Fruit fly (Drosophila melanogaster) whole organism, prepupa: ENCODE results near the gene Oatp26F.

ENCODE experiments used
- Blimp-1 ChIP-seq: fragments of 200-800 bp; sonication (Bioruptor generic); optimal IDR thresholded peaks from 3 replicates; lab custom pipeline; 2017; ENCODE audit warnings: missing biosample characterization, missing genetic modification characterization, mild to moderate bottlenecking, moderate library complexity, missing genetic modification reagents
- CG11294 ChIP-seq: fragments of 200-800 bp; sonication (Bioruptor generic); IDR thresholded peaks from 2 replicates; pipeline ENCODE4 v1.3.6; 2022; ENCODE audit warnings: missing biosample characterization, missing genetic modification characterization
- CG11762 ChIP-seq: fragments of 200-800 bp; sonication (Bioruptor generic); optimal IDR thresholded peaks from 3 replicates; lab custom pipeline; 2016; ENCODE audit warnings: missing biosample characterization, missing genetic modification characterization; ENCODE audit not compliant: insufficient read depth
- CG15336 ChIP-seq: fragments of 200-800 bp; sonication (Bioruptor generic); IDR thresholded peaks from 2 replicates; pipeline ENCODE4 v1.3.6; 2022; ENCODE audit warnings: missing biosample characterization, missing genetic modification characterization
- CG3032 ChIP-seq: fragments of 200-800 bp; optimal IDR thresholded peaks from 2 replicates; lab custom pipeline; 2019; ENCODE audit warnings: missing biosample characterization, mild to moderate bottlenecking, missing genetic modification characterization, moderate library complexity
- CG32006 ChIP-seq: fragments of 200-800 bp; sonication (Bioruptor generic); optimal IDR thresholded peaks from 3 replicates; lab custom pipeline; 2017; ENCODE audit warnings: missing biosample characterization, mild to moderate bottlenecking, missing genetic modification characterization
- CG34406 ChIP-seq: fragments of 200-800 bp; sonication (Bioruptor generic); optimal IDR thresholded peaks from 3 replicates; lab custom pipeline; 2016; ENCODE audit warnings: missing biosample characterization, missing genetic modification characterization
- CG4318 ChIP-seq: fragments of 200-800 bp; sonication (Bioruptor generic); optimal IDR thresholded peaks from 3 replicates; lab custom pipeline; 2017; ENCODE audit warnings: missing biosample characterization, mild to moderate bottlenecking, missing genetic modification characterization
- CG6163 ChIP-seq: fragments of 200-800 bp; sonication (Bioruptor generic); IDR thresholded peaks from 3 replicates; pipeline ENCODE4 v1.3.6; 2022; ENCODE audit warnings: missing biosample characterization, missing genetic modification characterization
- CG6276 ChIP-seq: fragments of 200-800 bp; sonication (Bioruptor generic); optimal IDR thresholded peaks from 2 replicates; lab custom pipeline; 2017; ENCODE audit warnings: missing biosample characterization, mild to moderate bottlenecking, missing genetic modification characterization
- CG6792 ChIP-seq: fragments of 200-800 bp; sonication (Bioruptor generic); optimal IDR thresholded peaks from 3 replicates; lab custom pipeline; 2016; ENCODE audit warnings: missing biosample characterization, missing genetic modification characterization
- CG6808 ChIP-seq: fragments of 200-800 bp; sonication (Bioruptor generic); optimal IDR thresholded peaks from 3 replicates; lab custom pipeline; 2017; ENCODE audit warnings: missing biosample characterization, missing genetic modification characterization, mild to moderate bottlenecking, moderate library complexity, missing genetic modification reagents
- CG6854 ChIP-seq: fragments of 200-800 bp; sonication (Bioruptor generic); optimal IDR thresholded peaks from 2 replicates; lab custom pipeline; 2017; ENCODE audit warnings: missing biosample characterization, mild to moderate bottlenecking, missing genetic modification characterization
- CG7368 ChIP-seq: fragments of 200-800 bp; sonication (Bioruptor generic); optimal IDR thresholded peaks from 3 replicates; lab custom pipeline; 2016; ENCODE audit warnings: missing biosample characterization, missing genetic modification characterization
- CG8119 ChIP-seq: fragments of 200-800 bp; sonication (Bioruptor generic); IDR thresholded peaks from 3 replicates; pipeline ENCODE4 v1.3.6; 2022; ENCODE audit warnings: missing biosample characterization, missing genetic modification characterization
- CG8319 ChIP-seq: fragments of 200-800 bp; sonication (Bioruptor generic); optimal IDR thresholded peaks from 3 replicates; lab custom pipeline; 2016; ENCODE audit warnings: missing biosample characterization, missing genetic modification characterization
- CG8632 ChIP-seq: fragments of 200-800 bp; sonication (Bioruptor generic); optimal IDR thresholded peaks from 3 replicates; lab custom pipeline; 2016; ENCODE audit warnings: missing biosample characterization, missing genetic modification characterization
- CG9139 ChIP-seq: fragments of 200-800 bp; sonication (Bioruptor generic); optimal IDR thresholded peaks from 3 replicates; lab custom pipeline; 2017; ENCODE audit warnings: missing biosample characterization, mild to moderate bottlenecking, missing genetic modification characterization
- Eip78C ChIP-seq: fragments of 200-800 bp; sonication (Bioruptor generic); peaks from one replicate; lab custom pipeline; 2016; ENCODE audit warnings: missing biosample characterization, missing genetic modification characterization
- Eip93F ChIP-seq: fragments of 200-800 bp; sonication (Bioruptor generic); optimal IDR thresholded peaks from 2 replicates; lab custom pipeline; 2016; ENCODE audit warnings: missing biosample characterization, mild to moderate bottlenecking, missing genetic modification characterization
- Ets21C ChIP-seq: fragments of 200-800 bp; sonication (Bioruptor generic); optimal IDR thresholded peaks from 3 replicates; lab custom pipeline; 2016; ENCODE audit warnings: missing biosample characterization, missing genetic modification characterization
- Ets96B ChIP-seq: fragments of 200-800 bp; optimal IDR thresholded peaks from 2 replicates; lab custom pipeline; 2019; ENCODE audit warnings: missing biosample characterization, mild to moderate bottlenecking, missing genetic modification characterization, moderate library complexity
- Gug ChIP-seq: fragments of 200-800 bp; sonication (Bioruptor generic); IDR thresholded peaks from 2 replicates; pipeline ENCODE4 v1.3.6; 2022; ENCODE audit warnings: missing biosample characterization, missing genetic modification characterization
- Hr39 ChIP-seq: fragments of 200-800 bp; sonication (Bioruptor generic); optimal IDR thresholded peaks from 2 replicates; lab custom pipeline; 2016; ENCODE audit warnings: missing biosample characterization, missing genetic modification characterization
- Hr4 ChIP-seq: fragments of 200-800 bp; sonication (Bioruptor generic); optimal IDR thresholded peaks from 3 replicates; lab custom pipeline; 2016; ENCODE audit warnings: missing biosample characterization, missing genetic modification characterization
- Lpt ChIP-seq: fragments of 200-800 bp; sonication (Bioruptor generic); optimal IDR thresholded peaks from 3 replicates; lab custom pipeline; 2016; ENCODE audit warnings: missing biosample characterization, missing genetic modification characterization
- Met ChIP-seq: fragments of 200-800 bp; sonication (Bioruptor generic); optimal IDR thresholded peaks from 3 replicates; lab custom pipeline; 2016; ENCODE audit warnings: missing biosample characterization, missing genetic modification characterization
- Smox ChIP-seq: fragments of 200-800 bp; sonication (Bioruptor generic); optimal IDR thresholded peaks from 3 replicates; lab custom pipeline; 2016; ENCODE audit warnings: missing biosample characterization, missing genetic modification characterization
- Sox102F ChIP-seq: fragments of 200-800 bp; sonication (Bioruptor generic); optimal IDR thresholded peaks from 2 replicates; lab custom pipeline; 2016; ENCODE audit warnings: missing biosample characterization, mild to moderate bottlenecking, missing genetic modification characterization
- Sox14 ChIP-seq: fragments of 200-800 bp; sonication (Bioruptor generic); optimal IDR thresholded peaks from 3 replicates; lab custom pipeline; 2016; ENCODE audit warnings: missing biosample characterization, missing genetic modification characterization
- acj6 ChIP-seq: fragments of 200-800 bp; sonication (Bioruptor generic); optimal IDR thresholded peaks from 3 replicates; lab custom pipeline; 2016; ENCODE audit warnings: missing biosample characterization, missing genetic modification characterization
- cyc ChIP-seq: fragments of 200-800 bp; sonication (Bioruptor generic); optimal IDR thresholded peaks from 3 replicates; lab custom pipeline; 2016; ENCODE audit warnings: missing biosample characterization, missing genetic modification characterization
- dsx ChIP-seq: fragments of 200-800 bp; optimal IDR thresholded peaks from 3 replicates; lab custom pipeline; 2019; ENCODE audit warnings: missing biosample characterization, mild to moderate bottlenecking, missing genetic modification characterization, moderate library complexity; ENCODE audit not compliant: poor library complexity, severe bottlenecking
- eg ChIP-seq: fragments of 200-800 bp; sonication (Bioruptor generic); IDR thresholded peaks from 3 replicates; pipeline ENCODE4 v1.3.6; 2022; ENCODE audit warnings: missing biosample characterization, missing genetic modification characterization
- esn ChIP-seq: fragments of 200-800 bp; sonication (Bioruptor generic); optimal IDR thresholded peaks from 2 replicates; lab custom pipeline; 2016; ENCODE audit warnings: missing biosample characterization, mild to moderate bottlenecking, missing genetic modification characterization, moderate library complexity
- fd59A ChIP-seq: fragments of 200-800 bp; sonication (Bioruptor generic); optimal IDR thresholded peaks from 2 replicates; lab custom pipeline; 2017; ENCODE audit warnings: missing biosample characterization, mild to moderate bottlenecking, missing genetic modification characterization, missing genetic modification reagents
- fd85E ChIP-seq: fragments of 200-800 bp; sonication (Bioruptor generic); optimal IDR thresholded peaks from 3 replicates; lab custom pipeline; 2016; ENCODE audit warnings: missing biosample characterization, missing genetic modification characterization
- fkh ChIP-seq: fragments of 200-800 bp; sonication (Bioruptor generic); optimal IDR thresholded peaks from 3 replicates; lab custom pipeline; 2017; ENCODE audit warnings: missing biosample characterization, mild to moderate bottlenecking, missing genetic modification characterization, moderate library complexity
- lz ChIP-seq: fragments of 200-800 bp; sonication (Bioruptor generic); optimal IDR thresholded peaks from 3 replicates; lab custom pipeline; 2016; ENCODE audit warnings: missing biosample characterization, missing genetic modification characterization
- net ChIP-seq: fragments of 200-800 bp; sonication (Bioruptor generic); optimal IDR thresholded peaks from 3 replicates; lab custom pipeline; 2016; ENCODE audit warnings: missing biosample characterization, missing genetic modification characterization
- pdm3 ChIP-seq: fragments of 200-800 bp; sonication (Bioruptor generic); optimal IDR thresholded peaks from 3 replicates; lab custom pipeline; 2016; ENCODE audit warnings: missing biosample characterization, missing genetic modification characterization
- ss ChIP-seq, 2 experiments: fragments of 200-800 bp; sonication (Bioruptor generic); optimal IDR thresholded peaks; 2 replicates in 1 of 2; 3 replicates in 1 of 2; lab custom pipeline; 2017 to 2018; ENCODE audit warnings: mild to moderate bottlenecking in 2 of 2, missing biosample characterization in 2 of 2, missing genetic modification characterization in 2 of 2, moderate library complexity in 1 of 2
- svp ChIP-seq: fragments of 200-800 bp; sonication (Bioruptor generic); peaks from one replicate; lab custom pipeline; 2016; ENCODE audit warnings: missing biosample characterization, missing genetic modification characterization
- topi ChIP-seq: fragments of 200-800 bp; sonication (Bioruptor generic); optimal IDR thresholded peaks from 3 replicates; lab custom pipeline; 2016; ENCODE audit warnings: missing biosample characterization, missing genetic modification characterization

Oatp26F gene

DNA sequence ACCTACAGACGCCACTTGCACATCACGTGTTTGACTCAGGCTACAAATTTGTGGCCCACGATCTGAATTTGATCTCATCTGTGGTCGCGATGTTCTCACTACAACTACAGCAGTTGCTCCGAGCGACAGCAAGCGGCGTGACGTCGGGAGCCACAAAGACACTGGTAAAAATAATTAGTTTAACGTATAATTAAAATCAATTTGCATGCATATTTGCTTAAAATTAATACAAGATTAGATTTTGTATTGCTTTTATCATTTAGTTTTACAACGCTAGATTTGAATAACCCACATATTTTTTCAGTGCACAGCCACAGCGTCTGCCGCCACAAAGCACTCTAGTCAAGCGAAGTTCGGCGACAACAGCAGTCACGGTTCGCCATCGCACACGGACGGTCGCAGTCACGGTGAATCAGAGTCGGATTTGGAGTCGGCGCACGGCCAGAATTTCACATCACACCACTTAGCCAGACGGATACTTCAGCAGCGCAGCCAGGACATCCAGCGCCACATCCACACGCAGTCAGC is 19.7 kb downstream of the Oatp26F start (continued):
- peak; percentile 100 for TF ChIP-seq Sox14 (GFP tag; lab: Kevin White, UChicago)
- TF ChIP-seq Lpt (GFP tag; lab: Kevin White, UChicago) = peak; percentile 100
- TF ChIP-seq CG8319 (GFP tag; lab: Kevin White, UChicago) = peak; percentile 100
- TF ChIP-seq fd59A = peak; percentile 100
- TF ChIP-seq pdm3 = peak; percentile 100
- TF ChIP-seq CG11294 (GFP tag; lab: Robert Waterston, UW) = peak; percentile 100
- TF ChIP-seq CG6854 (GFP tag; lab: Kevin White, UChicago) = peak; percentile 100
- TF ChIP-seq CG6163 (GFP tag; lab: Robert Waterston, UW) = peak; percentile 100
- peak; percentile 100 for TF ChIP-seq Smox

DNA sequence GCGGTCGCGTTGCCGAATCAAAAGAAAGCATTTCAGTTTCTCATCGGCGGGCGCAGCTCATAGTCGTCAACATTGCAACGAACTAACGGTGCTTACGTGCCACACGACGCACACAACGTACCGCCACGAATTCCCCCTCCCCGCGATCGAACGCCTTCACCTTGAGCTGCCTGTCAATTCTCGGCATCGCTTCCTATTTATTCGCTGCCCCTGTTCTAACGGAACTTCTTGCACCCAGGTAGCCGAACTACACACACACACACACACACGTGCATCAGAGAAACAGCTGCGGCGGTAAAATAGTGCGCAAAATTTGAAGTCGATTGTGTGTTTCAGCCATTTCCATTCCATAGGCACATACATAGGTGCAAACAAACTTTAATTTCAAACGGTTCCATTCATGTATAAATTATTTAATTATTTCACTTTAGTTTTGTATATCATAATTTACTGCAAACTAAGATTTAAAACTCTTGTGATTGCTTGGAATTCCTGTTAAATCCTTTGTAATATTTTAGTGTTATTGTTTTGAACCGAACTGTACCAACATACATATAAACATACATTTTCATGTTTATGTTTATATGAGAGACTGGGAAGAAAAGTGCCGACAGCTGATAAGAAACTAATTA is 20.7 kb downstream of the Oatp26F start:
- TF ChIP-seq acj6 (GFP tag; lab: Kevin White, UChicago) (peak; percentile 19), CG11294 (GFP tag; lab: Robert Waterston, UW) (0 out of 2 replicates have a peak, but pooled peaks have one; percentile 18), Hr4 (GFP tag; lab: Kevin White, UChicago) (peak; percentile 29), Eip78C (GFP tag; lab: Kevin White, UChicago) (peak; percentile 58), net (GFP tag; lab: Kevin White, UChicago) (peak; percentile 6), CG34406 (no peak), CG6808 (no peak), CG7368 (GFP tag; lab: Kevin White, UChicago) (peak; percentile 15), CG6276 (peak; percentile 2), CG32006 (peak; percentile 17)

DNA sequence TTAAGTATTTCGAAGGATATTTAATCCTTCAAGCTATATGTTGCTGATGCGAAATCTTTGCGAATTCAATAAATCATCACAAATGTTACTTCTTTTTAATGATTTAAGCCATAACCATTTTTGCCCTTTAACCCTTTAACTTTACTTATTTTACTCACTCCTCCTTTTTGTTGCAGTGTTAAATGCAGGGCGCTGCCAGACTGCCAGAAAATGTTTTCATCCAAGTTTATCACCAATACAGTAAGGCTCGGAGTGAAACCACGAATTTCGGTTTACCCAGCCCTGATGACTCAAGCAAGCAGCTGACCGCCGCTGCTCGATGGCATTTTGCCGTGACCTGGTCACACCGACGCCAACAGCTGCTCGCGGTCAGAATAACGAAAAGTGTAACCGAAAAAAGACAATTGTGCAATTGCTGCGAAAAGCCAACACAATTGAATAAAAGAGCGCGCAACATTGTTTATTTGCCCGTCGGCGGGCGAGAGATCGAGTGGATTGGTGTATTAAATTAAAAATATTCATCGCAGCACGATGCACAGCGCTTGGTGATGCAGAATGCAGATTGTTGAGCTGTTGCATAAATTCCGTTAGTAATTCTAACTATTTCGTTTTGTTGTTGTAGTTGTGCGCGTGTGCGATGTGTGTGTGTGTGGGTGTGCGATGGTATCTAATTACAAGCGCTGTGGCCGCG is 21.4 kb downstream of the Oatp26F start, which contains the start of gene CG11050:
CG11050 (plus strand) TSS at position 329 of the 691 bp plus-strand sequence.
- peak; percentile 69 for TF ChIP-seq esn (GFP tag; lab: Kevin White, UChicago)
- TF ChIP-seq CG32006 = peak; percentile 70
- peak; percentile 50 for TF ChIP-seq Sox102F (GFP tag; lab: Kevin White, UChicago)
- TF ChIP-seq Eip93F (GFP tag; lab: Kevin White, UChicago) = no peak
- no peak for TF ChIP-seq Blimp-1 (GFP tag; lab: Kevin White, UChicago)
- TF ChIP-seq CG4318 (GFP tag; lab: Kevin White, UChicago) = peak; percentile 16
- TF ChIP-seq CG6792 (GFP tag; lab: Kevin White, UChicago) = peak; percentile 40
- TF ChIP-seq eg = peak; percentile 78
- peak; percentile 51 for TF ChIP-seq CG11762
- TF ChIP-seq svp (GFP tag; lab: Kevin White, UChicago) = peak; percentile 81
- TF ChIP-seq fd85E (GFP tag; lab: Kevin White, UChicago) = no peak
- TF ChIP-seq Met (GFP tag; lab: Kevin White, UChicago) = peak; percentile 71
- no peak for TF ChIP-seq fkh
- peak; percentile 40 for TF ChIP-seq CG7368 (GFP tag; lab: Kevin White, UChicago)
- peak; percentile 73 for TF ChIP-seq CG15336 (GFP tag; lab: Robert Waterston, UW)
- peak; percentile 68; the same call in 2 of the 3 replicates for TF ChIP-seq CG8119
- peak; percentile 59 for TF ChIP-seq Ets21C (GFP tag; lab: Kevin White, UChicago)
- TF ChIP-seq CG34406 = peak; percentile 35
- TF ChIP-seq dsx (GFP tag; lab: Kevin White, UChicago) = peak; percentile 43
- TF ChIP-seq lz (GFP tag; lab: Kevin White, UChicago) = peak; percentile 64
- TF ChIP-seq topi (GFP tag; lab: Kevin White, UChicago) = peak; percentile 62
- TF ChIP-seq CG3032 (tag; lab: Kevin White, UChicago) = peak; percentile 51
- no peak for TF ChIP-seq CG6854 (GFP tag; lab: Kevin White, UChicago)
- TF ChIP-seq Hr39 = peak; percentile 75
- peak; percentile 48 for TF ChIP-seq Gug (GFP tag; lab: Robert Waterston, UW)
- no peak for TF ChIP-seq ss (GFP tag; optimal IDR thresholded peaks at IDR 0.05; lab: Kevin White, UChicago)
- TF ChIP-seq CG8319 (GFP tag; lab: Kevin White, UChicago) = peak; percentile 27
- TF ChIP-seq CG6163 (GFP tag; lab: Robert Waterston, UW) = peak; percentile 77
- peak; percentile 70 for TF ChIP-seq cyc
- TF ChIP-seq Ets96B (tag; lab: Kevin White, UChicago) = peak; percentile 48
- peak; percentile 65 for TF ChIP-seq acj6 (GFP tag; lab: Kevin White, UChicago)
- peak; percentile 42 for TF ChIP-seq CG8632 (GFP tag; lab: Kevin White, UChicago)
- no peak for TF ChIP-seq CG9139
- TF ChIP-seq Hr4 (GFP tag; lab: Kevin White, UChicago) = peak; percentile 70
- TF ChIP-seq Eip78C (GFP tag; lab: Kevin White, UChicago) = peak; percentile 84
